Fruit fly (Drosophila melanogaster): Measurements from ENCODE around the gene CG14989.

The CG14989 gene

DNA sequence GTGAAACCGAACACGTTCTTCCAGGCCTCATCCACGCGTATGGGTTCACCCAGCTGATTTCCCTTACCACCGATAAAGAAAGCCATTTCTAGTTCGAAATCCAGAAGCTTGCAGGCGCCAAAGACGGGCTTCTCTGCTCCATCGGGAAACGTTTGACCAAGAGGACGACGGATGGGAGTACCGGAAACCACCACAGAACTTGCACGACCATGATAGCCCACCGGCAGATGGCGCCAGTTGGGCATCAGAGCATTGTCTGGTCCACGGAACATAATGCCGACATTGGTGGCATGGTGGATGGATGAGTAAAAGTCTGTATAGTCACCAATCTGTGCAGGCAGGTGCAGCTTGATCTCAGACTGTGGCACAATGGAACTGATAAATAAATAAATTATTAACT lies 14.7 kb upstream of the CG14989 start (continued):
- TF ChIP-seq CG4707 (GFP tag; optimal IDR thresholded peaks at IDR 0.05), result no peak
- no peak for TF ChIP-seq CG8388 (GFP tag; optimal IDR thresholded peaks at IDR 0.05)
- TF ChIP-seq NC2β (GFP tag; optimal IDR thresholded peaks at IDR 0.05), result no peak
- TF ChIP-seq Aef1 (GFP tag; IDR thresholded peaks at IDR 0.05), result no peak
- TF ChIP-seq Dek (tag; optimal IDR thresholded peaks at IDR 0.05), result no peak
- no peak for TF ChIP-seq CG11723 (GFP tag; optimal IDR thresholded peaks at IDR 0.05)
- peak; percentile 72 for TF ChIP-seq Med (GFP tag)
- TF ChIP-seq scrt (GFP tag; optimal IDR thresholded peaks at IDR 0.05), result no peak
- TF ChIP-seq CG11504 (tag; optimal IDR thresholded peaks at IDR 0.05), result no peak
- no peak for TF ChIP-seq ab (GFP tag; optimal IDR thresholded peaks at IDR 0.05)
- no peak for TF ChIP-seq Lpt (GFP tag; optimal IDR thresholded peaks at IDR 0.05)
- TF ChIP-seq eve (GFP tag; optimal IDR thresholded peaks at IDR 0.05), result no peak
- no peak for TF ChIP-seq sim (GFP tag; IDR thresholded peaks at IDR 0.05)
- no peak for TF ChIP-seq ham (GFP tag; IDR thresholded peaks at IDR 0.05)
- 0 out of 3 replicates have a peak, but pooled peaks have one; percentile 17 for TF ChIP-seq H15 (GFP tag; IDR thresholded peaks at IDR 0.05)
- TF ChIP-seq Ada2b (GFP tag; IDR thresholded peaks at IDR 0.05), result no peak
- TF ChIP-seq h (optimal IDR thresholded peaks at IDR 0.05), result no peak
- no peak for TF ChIP-seq ftz-f1 (GFP tag; optimal IDR thresholded peaks at IDR 0.05)
- no peak for TF ChIP-seq Deaf1 (tag; optimal IDR thresholded peaks at IDR 0.05)
- TF ChIP-seq Bgb (GFP tag; IDR thresholded peaks at IDR 0.05; ENCODE audit: partially characterized antibody), result no peak
- TF ChIP-seq CG6683 (GFP tag; optimal IDR thresholded peaks at IDR 0.05), result no peak
- TF ChIP-seq ap (GFP tag; IDR thresholded peaks at IDR 0.05), result no peak
- no peak for TF ChIP-seq gcm2 (GFP tag; optimal IDR thresholded peaks at IDR 0.05)
- TF ChIP-seq Dad (GFP tag; optimal IDR thresholded peaks at IDR 0.05), result no peak
- no peak for TF ChIP-seq gsb-n (tag; optimal IDR thresholded peaks at IDR 0.05)
- no peak for TF ChIP-seq CG10147 (GFP tag; optimal IDR thresholded peaks at IDR 0.05)
- no peak for TF ChIP-seq tll (GFP tag; optimal IDR thresholded peaks at IDR 0.05)

DNA sequence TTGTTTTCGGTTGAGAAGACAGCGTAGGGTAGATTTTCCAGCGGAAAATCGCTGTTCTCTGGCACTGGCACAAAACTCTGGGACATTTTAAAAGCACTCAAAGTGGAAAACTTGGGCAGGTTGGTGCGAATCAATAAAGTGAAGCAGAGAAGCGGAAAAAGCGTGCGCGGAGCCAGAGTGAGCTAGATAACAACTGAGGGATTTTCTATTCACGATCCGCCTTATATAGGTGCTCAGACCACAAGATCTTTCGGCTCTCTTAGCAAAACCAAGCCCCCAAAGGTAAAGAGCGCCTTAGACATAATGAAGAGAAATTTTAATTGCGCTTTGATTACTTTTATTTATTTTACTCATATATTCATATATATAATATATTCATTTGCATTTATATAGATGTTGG lies 13.6 kb upstream of the CG14989 start, which contains the start of gene Faa:
Gene Faa (minus strand): TSS at position 200 of the 400 bp plus-strand sequence.
- TF ChIP-seq Trl (optimal IDR thresholded peaks at IDR 0.05) (peak; percentile 50 to 55), Trl (GFP tag; optimal IDR thresholded peaks at IDR 0.05) (no peak), Bgb (GFP tag; IDR thresholded peaks at IDR 0.05; ENCODE audit: partially characterized antibody) (0 out of 2 replicates have a peak, but pooled peaks have one; percentile 28), zen2 (GFP tag; IDR thresholded peaks at IDR 0.05; ENCODE audit: partially characterized antibody) (0 out of 3 replicates have a peak, but pooled peaks have one; percentile 22), Med (GFP tag) (peak; percentile 42), Opbp (GFP tag; IDR thresholded peaks at IDR 0.05; ENCODE audit: partially characterized antibody) (0 out of 3 replicates have a peak, but pooled peaks have one; percentile 16), sob (GFP tag; IDR thresholded peaks at IDR 0.05) (peak; percentile 36; the same call in 1 of the 2 replicates), sim (GFP tag; IDR thresholded peaks at IDR 0.05) (no peak), gce (GFP tag; IDR thresholded peaks at IDR 0.05) (no peak), CG8290 (GFP tag; optimal IDR thresholded peaks at IDR 0.05) (no peak), CG8290 (tag; optimal IDR thresholded peaks at IDR 0.05) (peak in 1 of 2 experiments; percentile 17), CG2875 (GFP tag; optimal IDR thresholded peaks at IDR 0.05) (no peak), onecut (GFP tag; IDR thresholded peaks at IDR 0.05) (peak; percentile 62), Dll (GFP tag; IDR thresholded peaks at IDR 0.05; ENCODE audit: partially characterized antibody) (0 out of 4 replicates have a peak, but pooled peaks have one; percentile 21), CG3163 (GFP tag; optimal IDR thresholded peaks at IDR 0.05) (peak; percentile 88), Jarid2 (GFP tag; optimal IDR thresholded peaks at IDR 0.05) (peak; percentile 75), ci (GFP tag; IDR thresholded peaks at IDR 0.05) (peak; percentile 32; the same call in 1 of the 3 replicates), CG13287 (GFP tag; IDR thresholded peaks at IDR 0.05; ENCODE audit: partially characterized antibody) (peak; percentile 30; the same call in 1 of the 2 replicates), CG2199 (GFP tag; IDR thresholded peaks at IDR 0.05) (0 out of 3 replicates have a peak, but pooled peaks have one; percentile 37), z (GFP tag; IDR thresholded peaks at IDR 0.05) (peak; percentile 93), sug (tag; optimal IDR thresholded peaks at IDR 0.05) (no peak)

All from whole organism, embryonic.